Worm (Caenorhabditis elegans): Measurements from ENCODE around the gene his-7.

Gene his-7

ce11 chrV:8536213-8536612 is 3.0 kb downstream of the his-7 start, which contains the start of gene his-39:
his-39 (plus strand) TSS chrV:8536513.
- TF ChIP-seq unc-120 (tag; optimal IDR thresholded peaks at IDR 0.05; ENCODE audit: poor library complexity, severe bottlenecking): no peak

- TF ChIP-seq lin-13 (tag; optimal IDR thresholded peaks at IDR 0.05) (no peak), elt-1 (tag; optimal IDR thresholded peaks at IDR 0.05; ENCODE audit: borderline replicate concordance, insufficient read depth) (no peak), nhr-2 (tag; optimal IDR thresholded peaks at IDR 0.05) (no peak), nhr-12 (tag; optimal IDR thresholded peaks at IDR 0.05) (no peak), ztf-11 (tag; optimal IDR thresholded peaks at IDR 0.05) (no peak), drap-1 (GFP tag; optimal IDR thresholded peaks at IDR 0.05) (no peak), unc-62 (GFP tag; optimal IDR thresholded peaks at IDR 0.05) (no peak)
Measured at ce11 chrV:8537031-8537430, 3.9 kb downstream of the his-7 start, which contains the start of gene otpl-4. otpl-4 (plus strand) TSS chrV:8537331.

- TF ChIP-seq unc-39 (tag; optimal IDR thresholded peaks at IDR 0.05): no peak
- TF ChIP-seq unc-120 (tag; optimal IDR thresholded peaks at IDR 0.05; ENCODE audit: poor library complexity, severe bottlenecking): peak; percentile 37
Measured at ce11 chrV:8545531-8546224, 12.5 kb downstream of the his-7 start, which contains the start of the genes slc-17.8 and asns-1. slc-17.8 (minus strand) TSS chrV:8545581. asns-1 (plus strand) TSS chrV:8546174.

- TF ChIP-seq snpc-4 (tag; optimal IDR thresholded peaks at IDR 0.05) (no peak), tbx-8 (GFP tag; optimal IDR thresholded peaks at IDR 0.05) (no peak), elt-1 (tag; optimal IDR thresholded peaks at IDR 0.05; ENCODE audit: borderline replicate concordance, insufficient read depth) (no peak), ceh-43 (GFP tag; optimal IDR thresholded peaks at IDR 0.05) (no peak), flh-1 (GFP tag; optimal IDR thresholded peaks at IDR 0.05) (no peak)
Measured at ce11 chrV:8548989-8549388, 15.8 kb downstream of the his-7 start, which contains the start of gene stdh-4. stdh-4 (plus strand) TSS chrV:8549289.

- no peak for TF ChIP-seq mab-5 (tag; optimal IDR thresholded peaks at IDR 0.05)
- peak; percentile 56 for TF ChIP-seq hlh-1 (tag; optimal IDR thresholded peaks at IDR 0.05)
- TF ChIP-seq unc-39 (tag; optimal IDR thresholded peaks at IDR 0.05): no peak
- TF ChIP-seq elt-3 (tag; optimal IDR thresholded peaks at IDR 0.05): no peak
- no peak for TF ChIP-seq nhr-2 (tag; optimal IDR thresholded peaks at IDR 0.05)
Measured at ce11 chrV:8552460-8552859, 19.3 kb downstream of the his-7 start, which contains the start of gene acr-15. acr-15 (plus strand) TSS chrV:8552695.

- TF ChIP-seq cnd-1 (tag; optimal IDR thresholded peaks at IDR 0.05) (no peak), nhr-12 (tag; optimal IDR thresholded peaks at IDR 0.05) (no peak), ceh-43 (GFP tag; optimal IDR thresholded peaks at IDR 0.05) (no peak), nhr-237 (tag; optimal IDR thresholded peaks at IDR 0.05) (no peak), sptf-1 (tag; optimal IDR thresholded peaks at IDR 0.05) (no peak), lsy-2 (tag; optimal IDR thresholded peaks at IDR 0.05) (no peak), drap-1 (GFP tag; optimal IDR thresholded peaks at IDR 0.05) (no peak), mls-2 (tag; optimal IDR thresholded peaks at IDR 0.05) (no peak)
Measured at ce11 chrV:8555955-8556354, 22.8 kb downstream of the his-7 start.

ce11 chrV:8560916-8561315 is 27.7 kb downstream of the his-7 start, which contains the start of gene acr-16:
acr-16 (plus strand) TSS chrV:8561216.
- TF ChIP-seq nhr-76 (tag; optimal IDR thresholded peaks at IDR 0.05) (no peak), sem-2 (GFP tag; optimal IDR thresholded peaks at IDR 0.05) (no peak), snpc-4 (tag; optimal IDR thresholded peaks at IDR 0.05) (no peak), ceh-43 (GFP tag; optimal IDR thresholded peaks at IDR 0.05) (no peak), unc-39 (tag; optimal IDR thresholded peaks at IDR 0.05) (no peak), lin-13 (tag; optimal IDR thresholded peaks at IDR 0.05) (no peak), nhr-237 (tag; optimal IDR thresholded peaks at IDR 0.05) (no peak), tbx-8 (GFP tag; optimal IDR thresholded peaks at IDR 0.05) (no peak), mab-5 (tag; optimal IDR thresholded peaks at IDR 0.05) (no peak), nhr-12 (tag; optimal IDR thresholded peaks at IDR 0.05) (no peak)

ce11 chrV:8565075-8565474 is 31.9 kb downstream of the his-7 start, which contains the start of gene F25G6.8:
F25G6.8 (minus strand) TSS chrV:8565175.
- TF ChIP-seq sptf-1 (tag; optimal IDR thresholded peaks at IDR 0.05): no peak
- no peak for TF ChIP-seq sem-2 (GFP tag; optimal IDR thresholded peaks at IDR 0.05)
- no peak for TF ChIP-seq mls-2 (tag; optimal IDR thresholded peaks at IDR 0.05)
- no peak for TF ChIP-seq lsy-2 (tag; optimal IDR thresholded peaks at IDR 0.05)
- no peak for TF ChIP-seq elt-3 (tag; optimal IDR thresholded peaks at IDR 0.05)
- no peak for TF ChIP-seq nhr-2 (tag; optimal IDR thresholded peaks at IDR 0.05)
- TF ChIP-seq bed-3 (GFP tag; optimal IDR thresholded peaks at IDR 0.05): no peak
- no peak for TF ChIP-seq snpc-4 (tag; optimal IDR thresholded peaks at IDR 0.05)
- TF ChIP-seq ceh-83 (GFP tag; optimal IDR thresholded peaks at IDR 0.05): no peak
- TF ChIP-seq nhr-12 (tag; optimal IDR thresholded peaks at IDR 0.05): no peak
- no peak for TF ChIP-seq nhr-237 (tag; optimal IDR thresholded peaks at IDR 0.05)
- no peak for TF ChIP-seq flh-1 (GFP tag; optimal IDR thresholded peaks at IDR 0.05)
- no peak for TF ChIP-seq nhr-76 (tag; optimal IDR thresholded peaks at IDR 0.05)
- no peak for TF ChIP-seq M03D4.4 (tag; optimal IDR thresholded peaks at IDR 0.05)
- TF ChIP-seq unc-62 (GFP tag; optimal IDR thresholded peaks at IDR 0.05): no peak
- TF ChIP-seq lin-13 (tag; optimal IDR thresholded peaks at IDR 0.05): no peak
- no peak for TF ChIP-seq unc-120 (tag; optimal IDR thresholded peaks at IDR 0.05; ENCODE audit: poor library complexity, severe bottlenecking)
- no peak for TF ChIP-seq tbx-8 (GFP tag; optimal IDR thresholded peaks at IDR 0.05)
